Worm (Caenorhabditis elegans): ENCODE measurements around the gene ugt-38.

ugt-38 gene

DNA sequence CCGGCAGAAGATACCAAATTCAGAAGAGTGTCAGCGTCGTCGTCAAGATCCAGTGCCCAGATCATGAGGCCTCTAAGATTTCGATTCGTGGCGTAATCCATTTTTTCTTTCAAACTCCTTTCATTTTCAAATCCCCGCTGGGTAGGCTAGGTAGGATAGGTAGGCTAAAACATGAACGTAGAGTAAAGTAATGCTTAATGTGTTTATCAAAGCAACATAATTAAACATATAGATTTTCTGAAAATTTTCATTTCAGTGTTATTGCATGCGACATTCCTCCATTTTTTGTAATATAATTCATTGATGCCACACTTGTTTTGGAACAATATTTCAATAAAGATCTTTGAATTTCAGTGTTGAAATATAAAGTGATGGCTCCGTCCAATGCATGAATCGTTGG, 17.8 kb downstream of the ugt-38 start, which contains the start of gene T01C4.8:
Gene T01C4.8, minus strand, starts transcription at position 101 of the 400 bp plus-strand sequence.
- no peak for TF ChIP-seq dao-5 (tag; optimal IDR thresholded peaks at IDR 0.05)
- TF ChIP-seq him-1 (tag; optimal IDR thresholded peaks at IDR 0.05), result no peak
- no peak for TF ChIP-seq W03F9.2 (tag; optimal IDR thresholded peaks at IDR 0.05)

DNA sequence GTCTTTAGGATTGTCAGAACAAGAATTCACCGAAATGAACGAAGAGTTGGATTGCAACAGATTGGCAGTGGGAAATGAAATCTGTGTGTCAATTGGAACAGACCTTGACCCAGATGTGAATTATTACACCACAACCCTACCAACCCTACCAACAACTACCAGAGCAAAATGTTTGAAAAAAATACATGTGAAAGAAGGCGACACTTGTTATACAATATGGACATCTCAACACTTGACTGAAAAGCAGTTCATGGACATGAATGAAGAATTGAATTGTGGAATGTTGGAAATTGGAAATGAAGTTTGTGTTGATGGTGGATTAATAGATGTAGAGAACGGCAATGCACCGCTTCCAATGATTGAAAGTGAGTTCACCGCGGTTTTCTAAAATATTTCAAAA, 23.3 kb downstream of the ugt-38 start:
- TF ChIP-seq dao-5 (tag; optimal IDR thresholded peaks at IDR 0.05), result no peak
- no peak for TF ChIP-seq him-1 (tag; optimal IDR thresholded peaks at IDR 0.05)
- TF ChIP-seq W03F9.2 (tag; optimal IDR thresholded peaks at IDR 0.05), result no peak

DNA sequence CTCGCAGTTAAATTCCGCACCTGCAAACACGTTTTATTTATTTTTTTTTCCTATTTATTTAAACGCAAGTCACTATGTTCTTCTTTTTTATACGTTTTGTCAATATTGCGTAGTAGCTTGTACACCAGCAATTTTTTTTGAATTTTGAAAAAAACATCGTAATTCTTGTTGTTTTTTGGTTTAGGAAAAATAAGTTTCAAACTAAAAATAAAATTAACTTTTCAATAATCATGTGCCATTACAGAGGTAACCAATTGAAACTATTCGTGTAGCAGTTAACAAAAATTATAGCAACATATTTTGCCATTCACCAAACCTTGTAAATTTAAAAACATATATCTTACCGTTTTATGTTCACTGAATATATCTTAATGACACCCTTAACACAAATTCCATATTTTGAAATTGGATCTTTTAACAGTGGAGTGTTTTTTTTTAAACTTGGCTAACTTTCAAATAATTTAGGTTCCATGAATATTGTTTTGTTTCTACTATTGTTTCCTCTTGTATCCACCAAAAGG, 24.0 kb downstream of the ugt-38 start, which contains the start of gene lmd-5:
Gene lmd-5, plus strand, starts transcription at position 471 of the 521 bp plus-strand sequence.
- TF ChIP-seq him-1 (tag; optimal IDR thresholded peaks at IDR 0.05), result no peak
- TF ChIP-seq dao-5 (tag; optimal IDR thresholded peaks at IDR 0.05), result no peak
- no peak for TF ChIP-seq W03F9.2 (tag; optimal IDR thresholded peaks at IDR 0.05)

DNA sequence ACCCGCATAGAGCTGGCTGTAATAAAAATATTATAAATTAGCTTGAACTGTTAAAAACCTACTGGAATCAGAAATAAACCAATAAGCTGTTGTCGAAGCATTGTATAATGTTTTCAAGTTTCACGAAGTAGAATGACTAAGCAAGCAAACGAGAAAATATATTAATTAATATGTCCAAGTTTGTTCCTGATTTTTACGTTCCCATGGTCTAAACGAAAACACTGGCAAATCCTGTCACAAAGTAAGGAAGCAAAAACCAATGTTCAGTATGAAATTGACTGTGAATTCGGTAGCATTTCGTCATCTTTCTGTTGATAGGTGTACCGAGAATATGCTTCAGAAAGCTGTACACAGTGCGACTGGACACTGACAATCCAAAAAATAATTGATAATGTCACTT, 27.1 kb downstream of the ugt-38 start, which contains the start of gene srx-34:
Gene srx-34, minus strand, starts transcription at position 101 of the 400 bp plus-strand sequence.
- no peak for TF ChIP-seq him-1 (tag; optimal IDR thresholded peaks at IDR 0.05)
- TF ChIP-seq dao-5 (tag; optimal IDR thresholded peaks at IDR 0.05), result no peak
- no peak for TF ChIP-seq W03F9.2 (tag; optimal IDR thresholded peaks at IDR 0.05)

DNA sequence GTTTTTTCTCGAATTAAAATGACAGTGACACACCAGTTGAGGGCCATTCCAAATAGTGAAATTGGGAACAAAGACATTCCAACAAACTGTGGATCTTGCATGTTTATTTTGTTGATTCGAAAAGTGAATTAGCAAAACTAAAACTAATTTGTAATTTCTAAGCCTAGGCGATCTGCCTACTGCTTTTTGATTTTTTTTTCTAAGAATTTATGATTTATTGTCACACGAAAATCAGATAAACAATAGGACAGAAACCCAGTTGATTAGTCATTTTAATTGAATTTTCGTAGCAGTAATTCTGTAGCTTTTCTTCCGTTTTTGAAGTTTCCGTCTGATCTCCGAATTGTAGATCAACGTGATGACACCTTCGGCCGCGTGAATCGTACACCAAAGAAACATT, 28.5 kb downstream of the ugt-38 start, which contains the start of gene srx-33:
Gene srx-33, minus strand, starts transcription at position 101 of the 400 bp plus-strand sequence.
- no peak for TF ChIP-seq dao-5 (tag; optimal IDR thresholded peaks at IDR 0.05)
- TF ChIP-seq W03F9.2 (tag; optimal IDR thresholded peaks at IDR 0.05), result no peak
- TF ChIP-seq him-1 (tag; optimal IDR thresholded peaks at IDR 0.05), result no peak

DNA sequence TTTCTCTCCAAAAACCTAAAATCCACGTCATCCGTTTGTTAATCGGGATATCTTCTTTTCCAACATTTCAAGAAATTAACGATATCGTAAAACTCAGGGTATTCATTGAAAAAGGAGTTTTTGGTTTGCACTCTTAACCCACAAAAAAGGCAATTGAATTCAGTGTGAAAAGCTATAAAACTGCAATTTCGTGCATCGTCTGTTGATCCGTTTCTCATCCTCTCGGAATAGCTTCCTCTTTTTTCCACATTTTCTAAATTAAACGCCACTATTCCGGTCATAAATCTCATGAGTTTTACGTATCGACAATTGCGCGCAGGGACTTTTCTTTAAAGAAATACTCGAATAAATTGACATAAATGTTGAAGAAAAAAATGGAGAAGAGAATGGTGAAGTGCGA, 35.0 kb downstream of the ugt-38 start:
- TF ChIP-seq W03F9.2 (tag; optimal IDR thresholded peaks at IDR 0.05) (no peak), him-1 (tag; optimal IDR thresholded peaks at IDR 0.05) (no peak), dao-5 (tag; optimal IDR thresholded peaks at IDR 0.05) (no peak)

DNA sequence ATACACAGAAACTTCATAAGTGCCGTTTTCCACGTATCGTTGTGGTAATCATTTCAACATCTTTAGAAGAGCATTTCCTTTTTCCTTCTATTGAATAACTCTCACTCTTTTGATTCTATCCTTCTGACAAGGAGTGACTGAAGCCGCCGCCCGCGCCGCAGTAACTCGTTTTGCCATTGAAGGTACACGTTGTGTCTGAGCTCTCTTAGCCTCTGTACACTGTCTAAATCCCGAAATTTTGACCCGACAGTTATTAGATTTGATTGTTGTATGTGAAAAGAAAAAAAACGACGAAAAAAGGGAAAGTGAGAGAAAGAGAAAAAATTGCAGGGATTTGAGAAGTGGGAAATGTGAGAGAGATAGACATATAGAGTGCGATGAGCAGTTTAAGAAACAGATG, 36.0 kb downstream of the ugt-38 start:
- TF ChIP-seq dao-5 (tag; optimal IDR thresholded peaks at IDR 0.05) (no peak), W03F9.2 (tag; optimal IDR thresholded peaks at IDR 0.05) (no peak), him-1 (tag; optimal IDR thresholded peaks at IDR 0.05) (no peak)

DNA sequence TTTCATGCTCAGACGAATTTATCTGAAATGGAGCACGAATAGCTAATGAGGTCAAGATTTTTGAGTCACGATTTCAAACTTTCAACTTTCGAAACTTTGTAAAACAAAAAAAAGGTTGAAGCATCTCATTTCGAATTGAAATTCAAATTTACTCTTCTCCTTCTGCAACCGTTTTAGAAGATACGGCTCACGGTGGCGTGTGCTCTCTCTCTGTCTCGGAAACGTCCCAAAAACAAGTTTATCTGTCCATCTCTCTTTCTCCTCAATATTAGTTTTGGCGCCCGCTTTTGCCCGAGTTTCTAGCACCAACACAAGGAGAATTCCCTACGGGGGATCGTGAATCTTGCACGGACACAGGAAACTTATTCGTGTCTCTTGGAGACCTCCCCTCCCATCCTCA, 36.9 kb downstream of the ugt-38 start:
- TF ChIP-seq dao-5 (tag; optimal IDR thresholded peaks at IDR 0.05) (no peak), W03F9.2 (tag; optimal IDR thresholded peaks at IDR 0.05) (no peak), him-1 (tag; optimal IDR thresholded peaks at IDR 0.05) (no peak)

DNA sequence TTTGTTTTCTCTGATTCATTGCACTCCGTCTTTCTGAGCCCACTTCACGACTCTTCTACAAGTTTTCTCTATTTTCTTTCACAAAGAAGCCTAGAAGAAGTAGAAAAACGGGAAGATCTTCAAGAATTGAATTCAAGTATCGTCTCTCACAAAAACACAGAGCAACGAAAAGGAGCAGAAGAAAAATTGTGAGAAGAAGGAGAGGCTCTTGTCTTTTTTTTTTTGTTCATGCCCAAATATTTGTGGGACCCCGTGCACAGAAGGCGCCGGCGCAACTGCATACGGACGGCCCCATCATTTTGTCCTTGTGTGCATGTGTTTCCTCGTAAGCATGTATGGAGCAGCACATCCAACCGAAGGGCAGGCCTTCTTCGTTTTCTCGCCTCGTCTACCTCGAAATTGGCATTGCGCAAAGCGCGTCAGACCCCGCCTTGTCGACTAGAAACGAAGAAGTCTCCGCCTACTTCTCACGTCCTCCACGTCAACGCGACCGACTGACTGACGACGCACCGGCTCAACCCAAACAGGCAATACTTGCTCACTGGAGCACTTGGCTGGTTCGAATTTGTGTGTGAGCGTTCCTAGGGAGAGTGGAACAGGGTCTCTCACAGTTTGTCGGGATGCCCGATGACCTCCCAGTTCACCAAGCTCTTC, 40.6 kb downstream of the ugt-38 start:
- TF ChIP-seq dao-5 (tag; optimal IDR thresholded peaks at IDR 0.05) (no peak), W03F9.2 (tag; optimal IDR thresholded peaks at IDR 0.05) (no peak), him-1 (tag; optimal IDR thresholded peaks at IDR 0.05) (peak; percentile 17)

DNA sequence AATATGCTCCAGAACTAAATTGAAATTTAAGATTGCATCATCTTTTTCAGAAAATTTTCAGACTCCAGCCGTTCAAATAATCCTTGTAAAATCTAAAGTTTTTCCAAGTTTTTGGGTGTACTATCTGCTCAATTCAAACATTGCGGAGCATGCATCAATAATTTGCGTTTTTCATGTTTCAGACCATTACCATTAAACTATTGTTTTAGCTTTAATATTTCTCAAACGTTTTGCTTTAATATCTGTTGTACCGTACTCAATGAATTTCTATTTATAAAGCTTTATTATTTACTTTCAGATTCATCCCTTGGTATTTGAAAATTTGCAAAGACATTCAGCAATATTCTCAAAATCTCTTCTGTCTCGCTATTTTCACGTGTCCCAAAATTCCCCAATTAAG, 44.0 kb downstream of the ugt-38 start, which contains the start of gene odr-2:
Gene odr-2, plus strand, starts transcription at position 301 of the 400 bp plus-strand sequence.
- TF ChIP-seq him-1 (tag; optimal IDR thresholded peaks at IDR 0.05) (no peak), dao-5 (tag; optimal IDR thresholded peaks at IDR 0.05) (no peak), W03F9.2 (tag; optimal IDR thresholded peaks at IDR 0.05) (no peak)

DNA sequence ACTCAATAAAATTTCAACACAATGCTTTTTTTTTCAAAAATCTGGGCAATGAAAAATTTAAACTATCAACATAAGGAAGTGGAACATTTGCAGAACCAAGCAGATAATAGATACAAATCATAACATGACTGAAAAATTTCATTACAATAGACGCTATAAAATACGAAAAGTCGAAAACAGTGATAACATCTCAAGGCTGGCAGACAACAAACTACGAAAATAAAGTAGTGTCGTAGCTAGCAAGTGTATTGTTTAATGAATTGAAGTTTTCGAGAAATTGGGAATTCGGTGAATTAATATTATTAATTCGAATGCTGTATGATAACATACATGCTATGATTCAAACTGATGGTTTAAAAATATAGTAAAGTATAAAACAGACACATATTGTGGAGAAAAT, 50.5 kb downstream of the ugt-38 start:
- TF ChIP-seq dao-5 (tag; optimal IDR thresholded peaks at IDR 0.05) (no peak), him-1 (tag; optimal IDR thresholded peaks at IDR 0.05) (no peak), W03F9.2 (tag; optimal IDR thresholded peaks at IDR 0.05) (no peak)

DNA sequence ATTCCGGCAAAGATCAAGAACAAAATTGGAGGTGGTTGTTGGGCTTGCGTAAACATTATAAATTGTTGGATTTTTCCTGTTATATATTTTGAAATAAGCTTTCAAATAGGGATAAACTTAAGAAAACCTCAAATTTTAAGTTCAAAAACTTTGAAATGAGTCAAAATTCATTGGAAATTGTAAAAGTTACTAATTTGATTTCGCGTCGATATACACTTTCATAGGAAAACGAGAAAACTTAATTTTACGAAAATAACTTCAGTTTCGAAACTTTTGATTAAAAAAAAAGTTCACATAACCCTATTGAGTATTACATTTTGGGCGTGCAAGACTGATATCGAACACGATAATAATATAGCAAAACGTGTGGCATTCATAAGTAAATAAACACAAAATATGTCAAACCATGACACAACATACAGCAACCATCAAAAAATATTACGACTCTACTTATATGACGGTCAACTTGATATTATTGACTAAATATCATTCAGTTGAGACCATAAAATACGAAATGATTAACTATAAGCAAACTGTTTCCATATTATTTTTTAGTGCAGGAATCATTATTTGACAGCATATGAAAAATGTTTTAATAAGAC, 51.0 kb downstream of the ugt-38 start:
- TF ChIP-seq him-1 (tag; optimal IDR thresholded peaks at IDR 0.05) (no peak), W03F9.2 (tag; optimal IDR thresholded peaks at IDR 0.05) (no peak), dao-5 (tag; optimal IDR thresholded peaks at IDR 0.05) (no peak)
